Worm (Caenorhabditis elegans): ENCODE data around the gene T05G5.1.

Gene T05G5.1

DNA sequence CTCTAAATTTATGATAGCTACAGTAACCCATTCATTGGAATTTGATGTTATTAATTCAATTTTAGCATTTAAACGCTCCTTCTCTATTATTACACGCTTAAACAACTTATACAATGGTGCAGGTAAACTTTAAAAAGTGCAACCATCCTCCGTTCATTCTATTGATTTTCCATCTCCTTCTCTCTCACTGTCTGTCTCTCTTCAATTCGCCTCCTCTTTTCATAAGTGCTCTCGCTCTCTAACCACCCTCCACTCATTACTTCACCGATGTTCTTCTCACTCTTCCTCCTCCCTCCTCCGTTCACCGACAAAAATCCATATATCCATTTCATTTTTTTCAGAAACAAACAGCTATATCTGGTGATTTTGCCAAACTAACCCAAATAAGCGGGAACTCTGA is 23.0 kb upstream of the T05G5.1 start, which contains the start of gene cbp-1 (continued):
- TF ChIP-seq aha-1 (tag; optimal IDR thresholded peaks at IDR 0.05) (no peak), mab-9 (GFP tag; IDR thresholded peaks at IDR 0.05) (no peak), ceh-8 (GFP tag; optimal IDR thresholded peaks at IDR 0.05) (no peak), fkh-4 (tag; optimal IDR thresholded peaks at IDR 0.05; ENCODE audit: borderline replicate concordance) (no peak), nhr-76 (tag; optimal IDR thresholded peaks at IDR 0.05) (no peak), tbx-2 (tag; optimal IDR thresholded peaks at IDR 0.05) (peak; percentile 32), lin-15B (tag; optimal IDR thresholded peaks at IDR 0.05) (no peak), aly-2 (tag; optimal IDR thresholded peaks at IDR 0.05) (peak; percentile 48), ceh-88 (GFP tag; IDR thresholded peaks at IDR 0.05) (no peak; the same call in 1 of the 2 replicates), nhr-11 (tag; optimal IDR thresholded peaks at IDR 0.05) (no peak)

- TF ChIP-seq swsn-7 (tag; optimal IDR thresholded peaks at IDR 0.05) = peak; percentile 99
- peak; percentile 57 for TF ChIP-seq F16B12.6 (tag; optimal IDR thresholded peaks at IDR 0.05)
- TF ChIP-seq nhr-77 (tag; optimal IDR thresholded peaks at IDR 0.05) = peak; percentile 95
- peak; percentile 84 for TF ChIP-seq lin-39 (tag; optimal IDR thresholded peaks at IDR 0.05)
- TF ChIP-seq unc-86 (tag; optimal IDR thresholded peaks at IDR 0.05) = peak; percentile 99
- TF ChIP-seq efl-3 (GFP tag; optimal IDR thresholded peaks at IDR 0.05) = peak; percentile 87
- TF ChIP-seq hlh-4 (tag; optimal IDR thresholded peaks at IDR 0.05) = no peak
- peak in 1 of 2 experiments; percentile 24 for TF ChIP-seq egl-27 (tag; optimal IDR thresholded peaks at IDR 0.05)
- TF ChIP-seq unc-98 (GFP tag; IDR thresholded peaks at IDR 0.05) = peak; percentile 60; the same call in 1 of the 2 replicates
- no peak for TF ChIP-seq hlh-17 (GFP tag; optimal IDR thresholded peaks at IDR 0.05; ENCODE audit: borderline replicate concordance)
- peak; percentile 95 for TF ChIP-seq mab-9 (GFP tag; IDR thresholded peaks at IDR 0.05)
- TF ChIP-seq C04F5.9 (tag; optimal IDR thresholded peaks at IDR 0.05) = peak; percentile 94
- peak; percentile 98 for TF ChIP-seq grh-1 (GFP tag; IDR thresholded peaks at IDR 0.05)
- peak; percentile 95 for TF ChIP-seq elt-2 (tag; optimal IDR thresholded peaks at IDR 0.05)
- TF ChIP-seq vab-15 (tag; optimal IDR thresholded peaks at IDR 0.05) = peak; percentile 86
- no peak for TF ChIP-seq ces-1 (GFP tag; optimal IDR thresholded peaks at IDR 0.05)
- TF ChIP-seq C34B4.2 (tag; optimal IDR thresholded peaks at IDR 0.05) = peak; percentile 43
- TF ChIP-seq fos-1 (tag; optimal IDR thresholded peaks at IDR 0.05) = peak; percentile 89
- peak; percentile 79 for TF ChIP-seq lin-15B (tag; optimal IDR thresholded peaks at IDR 0.05)
- TF ChIP-seq sox-4 (tag; optimal IDR thresholded peaks at IDR 0.05) = peak; percentile 92
- peak; percentile 97 for TF ChIP-seq xbp-1 (tag; optimal IDR thresholded peaks at IDR 0.05)
- peak; percentile 100 for TF ChIP-seq lsy-2 (tag; optimal IDR thresholded peaks at IDR 0.05)
- TF ChIP-seq aly-2 (tag; optimal IDR thresholded peaks at IDR 0.05) = peak; percentile 96
- peak; percentile 99 for TF ChIP-seq snu-23 (GFP tag; optimal IDR thresholded peaks at IDR 0.05)
- peak; percentile 86 for TF ChIP-seq mef-2 (tag; optimal IDR thresholded peaks at IDR 0.05)
- peak; percentile 98 for TF ChIP-seq ama-1 (optimal IDR thresholded peaks at IDR 0.05)
- no peak for TF ChIP-seq pqm-1 (tag; optimal IDR thresholded peaks at IDR 0.05)
- TF ChIP-seq mdl-1 (tag; optimal IDR thresholded peaks at IDR 0.05) = peak; percentile 77 to 99
- peak; percentile 98 for TF ChIP-seq nhr-19 (GFP tag; conservative IDR thresholded peaks at IDR 0.05)
- peak; percentile 98 for TF ChIP-seq pax-3 (tag; optimal IDR thresholded peaks at IDR 0.05)
- no peak for TF ChIP-seq pag-3 (tag; optimal IDR thresholded peaks at IDR 0.05; ENCODE audit: borderline replicate concordance, insufficient read depth)
- peak; percentile 96 for TF ChIP-seq ceh-8 (GFP tag; optimal IDR thresholded peaks at IDR 0.05)
- no peak for TF ChIP-seq sptf-1 (tag; optimal IDR thresholded peaks at IDR 0.05)
- peak; percentile 98 for TF ChIP-seq jun-1 (tag; optimal IDR thresholded peaks at IDR 0.05)
- TF ChIP-seq ztf-4 (tag; optimal IDR thresholded peaks at IDR 0.05) = peak; percentile 99
- TF ChIP-seq nhr-237 (tag; optimal IDR thresholded peaks at IDR 0.05) = peak; percentile 89
- peak; percentile 34 for TF ChIP-seq ceh-63 (GFP tag; optimal IDR thresholded peaks at IDR 0.05)
- peak; percentile 68 for TF ChIP-seq aha-1 (tag; optimal IDR thresholded peaks at IDR 0.05)
- TF ChIP-seq ets-5 (GFP tag; IDR thresholded peaks at IDR 0.05) = no peak
- peak; percentile 99 for TF ChIP-seq tbx-2 (tag; optimal IDR thresholded peaks at IDR 0.05)
- TF ChIP-seq nhr-90 (tag; optimal IDR thresholded peaks at IDR 0.05; ENCODE audit: poor library complexity) = peak; percentile 98
- TF ChIP-seq nhr-76 (tag; optimal IDR thresholded peaks at IDR 0.05) = no peak
- TF ChIP-seq nhr-85 (tag) = peak; percentile 99
- TF ChIP-seq ztf-11 (tag; optimal IDR thresholded peaks at IDR 0.05) = peak; percentile 36 to 97
- peak; percentile 85 for TF ChIP-seq zag-1 (tag; optimal IDR thresholded peaks at IDR 0.05)
- peak; percentile 89 for TF ChIP-seq lir-3 (tag; optimal IDR thresholded peaks at IDR 0.05; ENCODE audit: poor library complexity)
- TF ChIP-seq zip-4 (GFP tag; optimal IDR thresholded peaks at IDR 0.05) = peak; percentile 95
Observed at ce11 chrIII:9765465-9765900, 22.3 kb upstream of the T05G5.1 start.
